Fruit fly (Drosophila melanogaster): ENCODE results near the gene HDAC11.
A peak's percentile ranks its signal among the peaks of the same experiment; 100 is the strongest.

DNA sequence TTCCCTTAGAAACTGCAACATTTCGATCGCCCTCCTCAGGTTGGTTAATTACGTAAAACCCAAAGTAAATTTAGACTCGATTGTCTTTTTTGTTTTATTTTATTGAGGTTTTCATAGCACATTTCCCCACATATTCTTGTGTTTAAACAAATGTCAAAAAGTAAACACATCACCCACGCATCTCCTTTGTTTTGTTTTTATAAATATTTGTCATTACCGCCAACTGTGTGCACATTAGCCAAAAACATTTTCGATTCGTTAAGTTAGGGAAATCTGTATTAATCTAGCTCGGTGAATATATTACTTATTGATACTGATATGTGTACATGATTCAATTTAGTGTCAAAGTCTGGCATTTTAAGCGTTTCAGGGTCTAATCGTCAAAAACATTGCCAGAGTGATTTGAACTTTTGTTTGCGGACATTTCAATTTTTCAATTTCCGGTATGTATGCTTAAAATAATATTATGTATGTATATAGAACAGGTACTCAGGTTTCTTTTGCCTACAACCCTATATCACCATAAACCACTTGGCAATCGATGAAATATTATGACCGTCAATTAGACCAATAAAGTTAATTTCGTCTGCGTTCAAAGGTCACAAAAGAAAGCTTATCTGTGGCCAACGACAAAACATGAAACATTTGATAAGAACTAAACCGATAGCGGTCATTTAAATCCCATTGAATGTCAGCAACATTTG, 46.3 kb downstream of the HDAC11 start:
- TF ChIP-seq pan (optimal IDR thresholded peaks at IDR 0.05), result no peak
- peak; percentile 64 for TF ChIP-seq OdsH (GFP tag; optimal IDR thresholded peaks at IDR 0.05)
- TF ChIP-seq Mio (GFP tag; optimal IDR thresholded peaks at IDR 0.05), result no peak
- no peak for TF ChIP-seq Abd-B (GFP tag; optimal IDR thresholded peaks at IDR 0.05)
- TF ChIP-seq lola (GFP tag; optimal IDR thresholded peaks at IDR 0.05), result no peak
- no peak for TF ChIP-seq jim (GFP tag; optimal IDR thresholded peaks at IDR 0.05)
- peak; percentile 16 for TF ChIP-seq br (GFP tag; optimal IDR thresholded peaks at IDR 0.05)
- no peak for TF ChIP-seq Dfd (GFP tag; optimal IDR thresholded peaks at IDR 0.05)

Measured in whole organism, wandering third instar larva.